Fruit fly (Drosophila melanogaster): Measurements from ENCODE around the gene Septin1.

Septin1 gene

DNA sequence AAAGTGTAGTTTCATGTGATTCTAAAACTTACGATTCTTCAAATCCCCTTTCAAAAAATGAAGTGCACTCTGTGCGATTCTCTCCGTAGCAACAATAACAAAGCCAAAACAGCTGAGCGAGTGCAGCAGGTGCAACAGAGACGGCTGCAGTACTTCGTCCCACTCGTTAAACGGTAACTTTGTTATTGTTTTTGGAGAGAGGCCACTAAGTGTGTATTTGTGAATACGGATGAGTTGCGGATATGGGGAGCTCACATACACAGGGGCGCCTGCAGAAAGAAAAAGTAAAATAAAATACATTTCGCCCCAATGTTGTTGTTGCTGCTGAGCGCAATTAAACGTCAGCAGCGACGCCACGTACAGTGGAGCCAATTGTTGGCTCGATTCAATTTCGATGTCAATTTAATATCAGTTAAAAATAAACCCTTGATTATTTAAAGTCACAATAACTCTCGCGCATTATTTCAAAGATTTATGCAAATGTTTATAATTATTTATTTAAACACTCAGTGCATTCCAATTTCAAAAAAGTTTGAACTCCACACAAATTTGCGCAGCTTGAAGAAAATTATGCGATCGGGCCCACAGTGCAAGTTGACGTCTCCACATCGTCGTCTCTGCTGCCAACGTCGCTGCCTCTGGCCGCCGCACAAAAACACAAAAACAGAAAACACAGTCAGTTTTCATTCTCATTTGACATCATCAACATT is 9.4 kb downstream of the Septin1 start (continued):
- peak; percentile 93 to 96 for TF ChIP-seq chif (GFP tag; optimal IDR thresholded peaks at IDR 0.05)
- peak; percentile 77 for TF ChIP-seq TFAM (GFP tag; optimal IDR thresholded peaks at IDR 0.05)
- peak; percentile 98 for TF ChIP-seq tap (tag; optimal IDR thresholded peaks at IDR 0.05)
- peak; percentile 97 for TF ChIP-seq CG17829 (tag; optimal IDR thresholded peaks at IDR 0.05)
- peak; percentile 98 for TF ChIP-seq schlank (tag; optimal IDR thresholded peaks at IDR 0.05)
- peak; percentile 98 for TF ChIP-seq Hmr (GFP tag; optimal IDR thresholded peaks at IDR 0.05)
- TF ChIP-seq CG3163 (GFP tag; optimal IDR thresholded peaks at IDR 0.05), result peak; percentile 80
- peak; percentile 90 for TF ChIP-seq ssp (GFP tag; IDR thresholded peaks at IDR 0.05)
- TF ChIP-seq CG17912 (GFP tag; optimal IDR thresholded peaks at IDR 0.05), result peak; percentile 94
- peak; percentile 91 for TF ChIP-seq bowl (GFP tag; IDR thresholded peaks at IDR 0.05)
- TF ChIP-seq CG1233 (GFP tag; optimal IDR thresholded peaks at IDR 0.05), result peak; percentile 97
- TF ChIP-seq CG16863 (GFP tag; optimal IDR thresholded peaks at IDR 0.05), result peak; percentile 93
- peak; percentile 91 for TF ChIP-seq Bdp1 (GFP tag; optimal IDR thresholded peaks at IDR 0.05)
- peak; percentile 99 for TF ChIP-seq bcd (GFP tag; optimal IDR thresholded peaks at IDR 0.05)
- peak; percentile 95 for TF ChIP-seq CG4617 (GFP tag; optimal IDR thresholded peaks at IDR 0.05; ENCODE audit: borderline replicate concordance)
- peak; percentile 95 for TF ChIP-seq CG7372 (GFP tag; IDR thresholded peaks at IDR 0.05)
- TF ChIP-seq lola (GFP tag; optimal IDR thresholded peaks at IDR 0.05), result peak in 1 of 3 experiments; percentile 95
- peak; percentile 96 for TF ChIP-seq kni (GFP tag; optimal IDR thresholded peaks at IDR 0.05)
- TF ChIP-seq Tbp (GFP tag; optimal IDR thresholded peaks at IDR 0.05), result no peak
- TF ChIP-seq zf30C (GFP tag; optimal IDR thresholded peaks at IDR 0.05), result peak; percentile 36
- TF ChIP-seq CG6254 (GFP tag; optimal IDR thresholded peaks at IDR 0.05), result peak; percentile 94
- peak; percentile 95 for TF ChIP-seq tx (GFP tag; optimal IDR thresholded peaks at IDR 0.05)
- peak; percentile 95 for TF ChIP-seq H15 (GFP tag; IDR thresholded peaks at IDR 0.05)
- peak; percentile 90 for TF ChIP-seq toy (GFP tag; IDR thresholded peaks at IDR 0.05)
- TF ChIP-seq fd96Cb (tag; optimal IDR thresholded peaks at IDR 0.05), result peak; percentile 98
- peak; percentile 95 for TF ChIP-seq ci (GFP tag; IDR thresholded peaks at IDR 0.05)
- TF ChIP-seq CTCF (GFP tag; optimal IDR thresholded peaks at IDR 0.05), result peak; percentile 70
- TF ChIP-seq Eip74EF (GFP tag; optimal IDR thresholded peaks at IDR 0.05), result peak in 1 of 2 experiments; percentile 97
- TF ChIP-seq E2f1 (GFP tag; IDR thresholded peaks at IDR 0.05), result peak; percentile 96
- peak; percentile 90 for TF ChIP-seq cas (GFP tag; IDR thresholded peaks at IDR 0.05)
- TF ChIP-seq ATbp (GFP tag; optimal IDR thresholded peaks at IDR 0.05), result peak; percentile 98
- TF ChIP-seq stc (GFP tag; IDR thresholded peaks at IDR 0.05), result peak; percentile 96
- peak; percentile 87 for TF ChIP-seq Ets97D (GFP tag; optimal IDR thresholded peaks at IDR 0.05)
- TF ChIP-seq Bgb (GFP tag; IDR thresholded peaks at IDR 0.05; ENCODE audit: partially characterized antibody), result no peak
- peak; percentile 91 for TF ChIP-seq eyg (GFP tag; optimal IDR thresholded peaks at IDR 0.05)
- no peak for TF ChIP-seq Opbp (GFP tag; IDR thresholded peaks at IDR 0.05; ENCODE audit: partially characterized antibody)
- TF ChIP-seq Nf-YB (GFP tag; optimal IDR thresholded peaks at IDR 0.05), result peak; percentile 86
- peak; percentile 91; the same call in 2 of the 3 replicates for TF ChIP-seq CG11560 (tag; IDR thresholded peaks at IDR 0.05)
- peak; percentile 98 for TF ChIP-seq CG9727 (GFP tag; optimal IDR thresholded peaks at IDR 0.05)
- TF ChIP-seq CG8924 (tag; optimal IDR thresholded peaks at IDR 0.05), result peak; percentile 98
- peak; percentile 96 for TF ChIP-seq Aef1 (GFP tag; IDR thresholded peaks at IDR 0.05)
- TF ChIP-seq CG12219 (GFP tag; optimal IDR thresholded peaks at IDR 0.05), result peak; percentile 97
- peak; percentile 97 for TF ChIP-seq CG3847 (GFP tag; IDR thresholded peaks at IDR 0.05)
- TF ChIP-seq Med (GFP tag), result peak; percentile 99
- peak; percentile 94 for TF ChIP-seq CG11085 (GFP tag; IDR thresholded peaks at IDR 0.05)
- peak; percentile 56; the same call in 1 of the 2 replicates for TF ChIP-seq bbx (GFP tag; IDR thresholded peaks at IDR 0.05; ENCODE audit: partially characterized antibody)
- TF ChIP-seq CG15073 (GFP tag; optimal IDR thresholded peaks at IDR 0.05), result peak; percentile 85
- peak; percentile 95 for TF ChIP-seq CG3407 (GFP tag; optimal IDR thresholded peaks at IDR 0.05)
- TF ChIP-seq az2 (GFP tag; optimal IDR thresholded peaks at IDR 0.05), result peak; percentile 98

All from whole organism, embryonic.